Worm (Caenorhabditis elegans) whole organism, young adult: ENCODE results near the gene aptf-2.
"Not testable (repeated sequence)": the region's sequence is repeated elsewhere in the genome, so short reads cannot be mapped to it uniquely, and the experiment has no call there.

Experiments used
- C17E4.6 ChIP-seq: fragments of 200-800 bp; sonication (Bioruptor generic); IDR thresholded peaks from 2 replicates; pipeline ENCODE4 v1.3.6; 2022; ENCODE audit warnings: missing genetic modification reagents, missing genetic modification characterization, missing compliant biosample characterization
- D2030.7 ChIP-seq: fragments of 200-800 bp; sonication (Bioruptor generic); IDR thresholded peaks from 2 replicates; pipeline ENCODE4 v1.3.6; 2022; ENCODE audit warnings: missing genetic modification reagents, missing genetic modification characterization, missing compliant biosample characterization
- F33H1.4 ChIP-seq: fragments of 200-800 bp; sonication (Bioruptor generic); IDR thresholded peaks from 2 replicates; pipeline ENCODE4 v1.3.6; 2022; ENCODE audit warnings: missing genetic modification reagents, missing genetic modification characterization, missing compliant biosample characterization
- F55B11.4 ChIP-seq: sonication (generic microtip); optimal IDR thresholded peaks from 2 replicates; lab custom pipeline; 2016; ENCODE audit warnings: missing compliant biosample characterization, missing genetic modification characterization, borderline replicate concordance; ENCODE audit not compliant: insufficient read depth
- Y53G8AR.9 ChIP-seq: fragments of 200-800 bp; sonication (Bioruptor generic); conservative IDR thresholded peaks from 2 replicates; pipeline ENCODE4 v1.3.6; 2022; ENCODE audit warnings: missing genetic modification reagents, missing genetic modification characterization, missing compliant biosample characterization
- Y56A3A.18 ChIP-seq: fragments of 200-800 bp; sonication (Bioruptor generic); IDR thresholded peaks from 2 replicates; pipeline ENCODE4 v1.3.6; 2022; ENCODE audit warnings: missing genetic modification reagents, missing genetic modification characterization, missing compliant biosample characterization
- Y79H2A.3 ChIP-seq: fragments of 200-800 bp; sonication (Bioruptor generic); conservative IDR thresholded peaks from 2 replicates; pipeline ENCODE4 v1.3.6; 2022; ENCODE audit warnings: missing genetic modification reagents, missing genetic modification characterization, missing compliant biosample characterization
- Y95B8A.8 ChIP-seq: fragments of 200-800 bp; sonication (Bioruptor generic); IDR thresholded peaks from 2 replicates; pipeline ENCODE4 v1.3.6; 2022; ENCODE audit warnings: missing genetic modification reagents, missing genetic modification characterization, missing compliant biosample characterization
- aptf-3 ChIP-seq: fragments of 200-800 bp; sonication (Bioruptor generic); IDR thresholded peaks from 2 replicates; pipeline ENCODE4 v1.3.6; 2022; ENCODE audit warnings: missing genetic modification characterization, missing compliant biosample characterization
- attf-6 ChIP-seq: fragments of 200-800 bp; sonication (Bioruptor generic); IDR thresholded peaks from 2 replicates; pipeline ENCODE4 v1.3.6; 2022; ENCODE audit warnings: missing genetic modification reagents, missing genetic modification characterization, missing compliant biosample characterization
- bed-2 ChIP-seq: fragments of 200-800 bp; sonication (Bioruptor generic); IDR thresholded peaks from 2 replicates; pipeline ENCODE4 v1.3.6; 2022; ENCODE audit warnings: missing genetic modification reagents, missing genetic modification characterization, missing compliant biosample characterization
- ceh-100 ChIP-seq: fragments of 200-800 bp; sonication (Bioruptor generic); IDR thresholded peaks from 2 replicates; pipeline ENCODE4 v1.3.6; 2022; ENCODE audit warnings: missing genetic modification reagents, missing genetic modification characterization, missing compliant biosample characterization
- ceh-91 ChIP-seq: fragments of 200-800 bp; sonication (Bioruptor generic); IDR thresholded peaks from 2 replicates; pipeline ENCODE4 v1.3.6; 2022; ENCODE audit warnings: missing genetic modification reagents, missing genetic modification characterization, missing compliant biosample characterization
- egl-44 ChIP-seq: fragments of 200-800 bp; sonication (Bioruptor generic); IDR thresholded peaks from 2 replicates; pipeline ENCODE4 v1.3.6; 2022; ENCODE audit warnings: missing genetic modification reagents, missing genetic modification characterization, missing compliant biosample characterization
- egrh-3 ChIP-seq: fragments of 200-800 bp; sonication (Bioruptor generic); IDR thresholded peaks from 2 replicates; pipeline ENCODE4 v1.3.6; 2022; ENCODE audit warnings: missing genetic modification reagents, missing genetic modification characterization, missing compliant biosample characterization
- ekl-4 ChIP-seq: fragments of 200-800 bp; sonication (Bioruptor generic); IDR thresholded peaks from 2 replicates; pipeline ENCODE4 v1.3.6; 2022; ENCODE audit warnings: missing genetic modification reagents, missing genetic modification characterization, missing compliant biosample characterization
- him-1 ChIP-seq: sonication (generic microtip); optimal IDR thresholded peaks from 2 replicates; lab custom pipeline; 2016; ENCODE audit warnings: missing genotype, missing genetic modification reagents, missing genetic modification characterization, missing compliant biosample characterization
- hmg-1.2 ChIP-seq: fragments of 200-800 bp; sonication (Bioruptor generic); IDR thresholded peaks from 2 replicates; pipeline ENCODE4 v1.3.6; 2022; ENCODE audit warnings: missing genetic modification reagents, missing genetic modification characterization, missing compliant biosample characterization
- hmg-20 ChIP-seq: fragments of 200-800 bp; sonication (Bioruptor generic); IDR thresholded peaks from 2 replicates; pipeline ENCODE4 v1.3.6; 2022; ENCODE audit warnings: missing genetic modification reagents, missing genetic modification characterization, missing compliant biosample characterization
- hsf-1 ChIP-seq: fragments of 200-800 bp; sonication (Bioruptor generic); IDR thresholded peaks from 2 replicates; pipeline ENCODE4 v1.3.6; 2022; ENCODE audit warnings: missing genetic modification reagents, missing genetic modification characterization, missing compliant biosample characterization
- lin-26 ChIP-seq: fragments of 200-800 bp; sonication (Bioruptor generic); IDR thresholded peaks from 2 replicates; pipeline ENCODE4 v1.3.6; 2022; ENCODE audit warnings: missing genetic modification reagents, missing genetic modification characterization, missing compliant biosample characterization
- madf-6 ChIP-seq: fragments of 200-800 bp; sonication (Bioruptor generic); IDR thresholded peaks from 2 replicates; pipeline ENCODE4 v1.3.6; 2022; ENCODE audit warnings: missing genetic modification reagents, missing genetic modification characterization, missing compliant biosample characterization
- madf-8 ChIP-seq: fragments of 200-800 bp; sonication (Bioruptor generic); conservative IDR thresholded peaks from 2 replicates; pipeline ENCODE4 v1.3.6; 2022; ENCODE audit warnings: missing genetic modification reagents, missing genetic modification characterization, missing compliant biosample characterization
- mcd-1 ChIP-seq: fragments of 200-800 bp; sonication (Bioruptor generic); IDR thresholded peaks from 2 replicates; pipeline ENCODE4 v1.3.6; 2022; ENCODE audit warnings: missing genetic modification reagents, missing genetic modification characterization, missing compliant biosample characterization
- nfyb-1 ChIP-seq: fragments of 200-800 bp; sonication (Bioruptor generic); IDR thresholded peaks from 2 replicates; pipeline ENCODE4 v1.3.6; 2022; ENCODE audit warnings: missing genetic modification reagents, missing genetic modification characterization, missing compliant biosample characterization
- pbrm-1 ChIP-seq: fragments of 200-800 bp; sonication (Bioruptor generic); IDR thresholded peaks from 2 replicates; pipeline ENCODE4 v1.3.6; 2022; ENCODE audit warnings: missing genetic modification reagents, missing genetic modification characterization, missing compliant biosample characterization
- rcor-1 ChIP-seq: fragments of 200-800 bp; sonication (Bioruptor generic); IDR thresholded peaks from 2 replicates; pipeline ENCODE4 v1.3.6; 2022; ENCODE audit warnings: missing genetic modification reagents, missing genetic modification characterization, missing compliant biosample characterization
- rpc-1 ChIP-seq, 2 experiments: fragments of 150-350 bp in 1 of 2; sonication (generic microtip) in 1 of 2; optimal IDR thresholded peaks; 2 replicates each; lab custom pipeline; 2014 to 2018; ENCODE audit warnings: missing biosample characterization in 1 of 2, missing genetic modification characterization in 1 of 2, missing genetic modification reagents in 1 of 2, missing genotype in 1 of 2
- sea-2 ChIP-seq: fragments of 200-800 bp; sonication (Bioruptor generic); IDR thresholded peaks from 2 replicates; pipeline ENCODE4 v1.3.6; 2022; ENCODE audit warnings: missing genetic modification characterization, missing compliant biosample characterization
- snpc-4 ChIP-seq, 5 experiments: fragments of 150-350 bp in 1 of 5; sonication (generic microtip) in 4 of 5; optimal IDR thresholded peaks; 2 replicates each; lab custom pipeline; 2014 to 2018; ENCODE audit warnings: missing genetic modification characterization in 5 of 5, missing biosample characterization in 3 of 5, antibody characterized with exemption in 2 of 5, mild to moderate bottlenecking in 2 of 5, missing compliant biosample characterization in 2 of 5, missing genotype in 2 of 5, moderate library complexity in 2 of 5, missing genetic modification reagents in 1 of 5
- tbp1 ChIP-seq: fragments of 200-800 bp; sonication (Bioruptor generic); optimal IDR thresholded peaks from 2 replicates; lab custom pipeline; 2018; ENCODE audit warnings: mild to moderate bottlenecking, missing genetic modification characterization, missing compliant biosample characterization
- ztf-18 ChIP-seq: sonication (generic microtip); optimal IDR thresholded peaks from 2 replicates; lab custom pipeline; 2016; ENCODE audit warnings: missing genotype, mild to moderate bottlenecking, missing genetic modification characterization, missing compliant biosample characterization
- ztf-26 ChIP-seq: sonication (generic microtip); optimal IDR thresholded peaks from 2 replicates; lab custom pipeline; 2017; ENCODE audit warnings: missing genetic modification characterization, missing compliant biosample characterization
- ztf-6 ChIP-seq: fragments of 200-800 bp; sonication (Bioruptor generic); IDR thresholded peaks from 2 replicates; pipeline ENCODE4 v1.3.6; 2022; ENCODE audit warnings: missing genetic modification reagents, missing genetic modification characterization, missing compliant biosample characterization

Gene aptf-2

DNA sequence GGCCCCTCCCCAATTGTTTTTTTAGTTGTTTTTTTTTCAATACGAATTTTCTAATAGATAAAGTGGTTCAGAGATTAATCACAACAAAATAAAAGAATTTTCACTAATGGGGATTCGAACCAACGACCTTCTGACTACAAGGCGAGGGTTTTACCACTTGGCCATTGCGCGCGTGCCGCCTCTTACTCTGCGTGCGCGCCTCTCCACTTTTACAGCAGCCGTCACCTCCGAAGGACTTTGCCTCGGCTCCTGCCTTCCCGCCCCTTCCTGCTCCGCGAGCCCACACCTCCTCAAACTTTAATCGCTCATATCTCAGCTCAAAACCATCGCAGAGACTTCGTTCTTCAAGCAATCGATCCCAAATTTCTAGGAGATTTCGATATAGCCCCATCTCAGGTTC, 14.3 kb upstream of the aptf-2 start:
- TF ChIP-seq snpc-4 (GFP tag; optimal IDR thresholded peaks at IDR 0.05; lab: Kevin White, UChicago) (peak; percentile 38), snpc-4 (tag; optimal IDR thresholded peaks at IDR 0.05; lab: Kevin White, UChicago) (peak in 3 of 4 experiments; percentile 68 to 95 (median 92)), Y79H2A.3 (GFP tag; lab: Robert Waterston, UW) (peak; percentile 31; the same call in 1 of the 2 replicates), D2030.7 (GFP tag; lab: Robert Waterston, UW) (peak; percentile 48; the same call in 1 of the 2 replicates), rpc-1 (tag; optimal IDR thresholded peaks at IDR 0.05; lab: Kevin White, UChicago) (peak; percentile 1), mcd-1 (GFP tag; lab: Robert Waterston, UW) (peak; percentile 82), pbrm-1 (GFP tag; lab: Robert Waterston, UW) (peak; percentile 63; the same call in 1 of the 2 replicates), C17E4.6 (GFP tag; lab: Robert Waterston, UW) (0 out of 2 replicates have a peak, but pooled peaks have one; percentile 7), Y53G8AR.9 (peak; percentile 44; the same call in 1 of the 2 replicates), ztf-6 (peak; percentile 65; the same call in 1 of the 2 replicates), ekl-4 (GFP tag; lab: Robert Waterston, UW) (peak; percentile 67; the same call in 1 of the 2 replicates), egl-44 (GFP tag; lab: Robert Waterston, UW) (0 out of 2 replicates have a peak, but pooled peaks have one; percentile 40), madf-6 (GFP tag; lab: Robert Waterston, UW) (peak; percentile 66), rcor-1 (GFP tag; lab: Robert Waterston, UW) (peak; percentile 80), Y95B8A.8 (peak; percentile 50; the same call in 1 of the 2 replicates), egrh-3 (GFP tag; lab: Robert Waterston, UW) (peak; percentile 87; the same call in 1 of the 2 replicates), tbp1 (peak; percentile 72), him-1 (tag; lab: Kevin White, UChicago) (peak; percentile 46), madf-8 (GFP tag; lab: Robert Waterston, UW) (peak; percentile 19; the same call in 1 of the 2 replicates), ceh-100 (GFP tag; lab: Robert Waterston, UW) (peak; percentile 43; the same call in 1 of the 2 replicates), F33H1.4 (peak; percentile 54), attf-6 (GFP tag; lab: Robert Waterston, UW) (peak; percentile 87), nfyb-1 (GFP tag; lab: Robert Waterston, UW) (peak; percentile 77), hmg-1.2 (GFP tag; lab: Robert Waterston, UW) (peak; percentile 33), aptf-3 (GFP tag; lab: Robert Waterston, UW) (0 out of 2 replicates have a peak, but pooled peaks have one; percentile 56), hsf-1 (peak; percentile 40; the same call in 1 of the 2 replicates), lin-26 (peak; percentile 100), hmg-20 (GFP tag; lab: Robert Waterston, UW) (0 out of 2 replicates have a peak, but pooled peaks have one; percentile 36)
- not testable (repeated sequence) for TF ChIP-seq rpc-1 (optimal IDR thresholded peaks at IDR 0.05; lab: Kevin White, UChicago)

- TF ChIP-seq D2030.7 (GFP tag; lab: Robert Waterston, UW) (no peak), F55B11.4 (tag; lab: Kevin White, UChicago) (no peak), sea-2 (GFP tag; lab: Robert Waterston, UW) (no peak), Y79H2A.3 (GFP tag; lab: Robert Waterston, UW) (no peak), ekl-4 (GFP tag; lab: Robert Waterston, UW) (no peak), attf-6 (GFP tag; lab: Robert Waterston, UW) (no peak), Y56A3A.18 (GFP tag; lab: Robert Waterston, UW) (no peak), ztf-26 (tag; lab: Kevin White, UChicago) (no peak), ztf-18 (tag; lab: Kevin White, UChicago) (no peak), bed-2 (GFP tag; lab: Robert Waterston, UW) (no peak), ceh-91 (no peak)
These were observed 13.4 kb upstream of the aptf-2 start, which contains the start of gene K09B11.4 for ce11 chrIV:13429240-13429639. Gene K09B11.4, plus strand, starts transcription at chrIV:13429540.
